Fruit fly (Drosophila melanogaster) ovary, adult (tissue): ENCODE data around the gene CG7406.

Experiments used
- CG17801 ChIP-seq: fragments of 200-800 bp; optimal IDR thresholded peaks from 2 replicates; lab custom pipeline; 2019; ENCODE audit warnings: missing biosample characterization, mild to moderate bottlenecking, missing genetic modification characterization, moderate library complexity; ENCODE audit not compliant: partially characterized antibody

CG7406 gene

dm6 chrX:19077420-19077819 is at the start of gene CG7406:
TSS of gene CG7406 (plus strand) at chrX:19077720.
- no peak for TF ChIP-seq CG17801 (GFP tag; lab: Kevin White, UChicago)

- no peak for TF ChIP-seq CG17801 (GFP tag; lab: Kevin White, UChicago)
Observed at dm6 chrX:19028584-19028983, 48.9 kb upstream of the CG7406 start.

dm6 chrX:19033739-19034138 is 43.8 kb upstream of the CG7406 start:
- no peak for TF ChIP-seq CG17801 (GFP tag; lab: Kevin White, UChicago)

- TF ChIP-seq CG17801 (GFP tag; lab: Kevin White, UChicago) = no peak
Observed at dm6 chrX:19037137-19037536, 40.4 kb upstream of the CG7406 start.

dm6 chrX:19040261-19040660 is 37.3 kb upstream of the CG7406 start:
- TF ChIP-seq CG17801 (GFP tag; lab: Kevin White, UChicago) = no peak

- no peak for TF ChIP-seq CG17801 (GFP tag; lab: Kevin White, UChicago)
Observed at dm6 chrX:19050142-19050541, 27.4 kb upstream of the CG7406 start, which contains the start of gene Diedel3. TSS of gene Diedel3 (plus strand) at chrX:19050442.

- no peak for TF ChIP-seq CG17801 (GFP tag; lab: Kevin White, UChicago)
Observed at dm6 chrX:19056611-19057010, 20.9 kb upstream of the CG7406 start, which contains the start of gene CG14190. TSS of gene CG14190 (plus strand) at chrX:19056911.

- TF ChIP-seq CG17801 (GFP tag; lab: Kevin White, UChicago) = no peak
Observed at dm6 chrX:19068873-19069272, 8.6 kb upstream of the CG7406 start, which contains the start of gene CG34330. TSS of gene CG34330 (minus strand) at chrX:19068973.

dm6 chrX:19072969-19073368 is 4.6 kb upstream of the CG7406 start:
- no peak for TF ChIP-seq CG17801 (GFP tag; lab: Kevin White, UChicago)

- no peak for TF ChIP-seq CG17801 (GFP tag; lab: Kevin White, UChicago)
Observed at dm6 chrX:19073878-19074277, 3.6 kb upstream of the CG7406 start.

- no peak for TF ChIP-seq CG17801 (GFP tag; lab: Kevin White, UChicago)
Observed at dm6 chrX:19074585-19074984, 2.9 kb upstream of the CG7406 start.

dm6 chrX:19081365-19081764 is 3.8 kb downstream of the CG7406 start, which contains the start of gene CG14191:
TSS of gene CG14191 (plus strand) at chrX:19081665.
- TF ChIP-seq CG17801 (GFP tag; lab: Kevin White, UChicago) = no peak

dm6 chrX:19083190-19083589 is 5.7 kb downstream of the CG7406 start, which contains the start of gene CG7423:
TSS of gene CG7423 (minus strand) at chrX:19083290.
- no peak for TF ChIP-seq CG17801 (GFP tag; lab: Kevin White, UChicago)

dm6 chrX:19096179-19096578 is 18.7 kb downstream of the CG7406 start:
- TF ChIP-seq CG17801 (GFP tag; lab: Kevin White, UChicago) = no peak

- TF ChIP-seq CG17801 (GFP tag; lab: Kevin White, UChicago) = no peak
Observed at dm6 chrX:19106842-19107557, 29.5 kb downstream of the CG7406 start.

- TF ChIP-seq CG17801 (GFP tag; lab: Kevin White, UChicago) = no peak
Observed at dm6 chrX:19120367-19120766, 42.8 kb downstream of the CG7406 start.
